Fruit fly (Drosophila melanogaster) whole organism, embryonic: ENCODE measurements around the gene Reg-2.

Source experiments
- Adf1 ChIP-seq: fragments of 200-800 bp; sonication (Bioruptor generic); IDR thresholded peaks from 2 replicates; pipeline ENCODE4 v1.3.6; 2022; ENCODE audit warnings: missing biosample characterization, missing genetic modification characterization
- Aef1 ChIP-seq: fragments of 200-800 bp; sonication (Bioruptor generic); IDR thresholded peaks from 3 replicates; pipeline ENCODE4 v1.3.6; 2022; ENCODE audit warnings: missing biosample characterization, missing genetic modification characterization
- Antp ChIP-seq: fragments of 200-800 bp; sonication (Bioruptor generic); optimal IDR thresholded peaks from 3 replicates; lab custom pipeline; 2016; ENCODE audit warnings: missing biosample characterization, missing genetic modification characterization
- CG10209 ChIP-seq: fragments of 200-800 bp; sonication (Bioruptor generic); optimal IDR thresholded peaks from 3 replicates; lab custom pipeline; 2017; ENCODE audit warnings: missing biosample characterization, mild to moderate bottlenecking, missing genetic modification characterization, missing genetic modification reagents
- CG10267 ChIP-seq: fragments of 200-800 bp; sonication (Bioruptor generic); optimal IDR thresholded peaks from 2 replicates; lab custom pipeline; 2018; ENCODE audit warnings: missing biosample characterization, mild to moderate bottlenecking, missing genetic modification characterization, moderate library complexity
- CG10366 ChIP-seq: fragments of 200-800 bp; sonication (Bioruptor generic); IDR thresholded peaks from 2 replicates; pipeline ENCODE4 v1.3.6; 2022; ENCODE audit warnings: missing biosample characterization, missing genetic modification characterization
- CG11504 ChIP-seq: fragments of 200-800 bp; sonication (Bioruptor generic); optimal IDR thresholded peaks from 3 replicates; lab custom pipeline; 2019; ENCODE audit warnings: missing biosample characterization, mild to moderate bottlenecking, missing genetic modification characterization, moderate library complexity
- CG12769 ChIP-seq: fragments of 200-800 bp; sonication (Bioruptor generic); optimal IDR thresholded peaks from 2 replicates; lab custom pipeline; 2019; ENCODE audit warnings: missing biosample characterization, mild to moderate bottlenecking, missing genetic modification characterization, moderate library complexity
- CG13424 ChIP-seq: fragments of 200-800 bp; sonication (Bioruptor generic); optimal IDR thresholded peaks from 2 replicates; lab custom pipeline; 2019; ENCODE audit warnings: missing biosample characterization, mild to moderate bottlenecking, missing genetic modification characterization, moderate library complexity
- CG14441 ChIP-seq: fragments of 200-800 bp; sonication (Bioruptor generic); IDR thresholded peaks from 2 replicates; pipeline ENCODE4 v1.3.6; 2022; ENCODE audit warnings: missing biosample characterization, missing genetic modification characterization
- CG15514 ChIP-seq: fragments of 200-800 bp; sonication (Bioruptor generic); optimal IDR thresholded peaks from 3 replicates; lab custom pipeline; 2017; ENCODE audit warnings: missing biosample characterization, missing genetic modification characterization, mild to moderate bottlenecking, moderate library complexity, missing genetic modification reagents
- CG17328 ChIP-seq: fragments of 200-800 bp; sonication (Bioruptor generic); IDR thresholded peaks from 2 replicates; pipeline ENCODE4 v1.3.6; 2022; ENCODE audit warnings: missing biosample characterization, missing genetic modification characterization
- CG2875 ChIP-seq: fragments of 200-800 bp; sonication (Bioruptor generic); optimal IDR thresholded peaks from 2 replicates; lab custom pipeline; 2017; ENCODE audit warnings: missing biosample characterization, mild to moderate bottlenecking, missing genetic modification characterization, missing genetic modification reagents
- CG31441 ChIP-seq: fragments of 200-800 bp; sonication (Bioruptor generic); IDR thresholded peaks from 2 replicates; pipeline ENCODE4 v1.3.6; 2022; ENCODE audit warnings: missing biosample characterization, missing genetic modification characterization
- CG6813 ChIP-seq: fragments of 200-800 bp; sonication (Bioruptor generic); optimal IDR thresholded peaks from 2 replicates; lab custom pipeline; 2017; ENCODE audit warnings: missing biosample characterization, missing genetic modification characterization, mild to moderate bottlenecking, moderate library complexity, missing genetic modification reagents
- CG9437 ChIP-seq: fragments of 200-800 bp; sonication (Bioruptor generic); optimal IDR thresholded peaks from 2 replicates; lab custom pipeline; 2018; ENCODE audit warnings: missing biosample characterization, mild to moderate bottlenecking, missing genetic modification characterization
- CG9817 ChIP-seq: fragments of 200-800 bp; sonication (Bioruptor generic); optimal IDR thresholded peaks from 2 replicates; lab custom pipeline; 2018; ENCODE audit warnings: missing biosample characterization, mild to moderate bottlenecking, missing genetic modification characterization, moderate library complexity
- CG9932 ChIP-seq: fragments of 200-800 bp; sonication (Bioruptor generic); IDR thresholded peaks from 2 replicates; pipeline ENCODE4 v1.3.6; 2022; ENCODE audit warnings: missing biosample characterization, missing genetic modification characterization
- CHES-1-like ChIP-seq: fragments of 200-800 bp; sonication (Bioruptor generic); optimal IDR thresholded peaks from 2 replicates; lab custom pipeline; 2016; ENCODE audit warnings: missing biosample characterization, missing genetic modification characterization
- Dad ChIP-seq: fragments of 200-800 bp; sonication (Bioruptor generic); optimal IDR thresholded peaks from 3 replicates; lab custom pipeline; 2016; ENCODE audit warnings: missing biosample characterization, missing genetic modification characterization
- Dbx ChIP-seq: fragments of 200-800 bp; sonication (Bioruptor generic); IDR thresholded peaks from 3 replicates; pipeline ENCODE4 v1.3.6; 2022; ENCODE audit warnings: missing biosample characterization, missing genetic modification characterization
- Drgx ChIP-seq: fragments of 200-800 bp; sonication (Bioruptor generic); IDR thresholded peaks from 2 replicates; pipeline ENCODE4 v1.3.6; 2022; ENCODE audit warnings: missing biosample characterization, missing genetic modification characterization
- Elba2 ChIP-seq: fragments of 200-800 bp; sonication (Bioruptor generic); optimal IDR thresholded peaks from 3 replicates; lab custom pipeline; 2016; ENCODE audit warnings: missing biosample characterization, missing genetic modification characterization
- H2.0 ChIP-seq: fragments of 200-800 bp; sonication (Bioruptor generic); IDR thresholded peaks from 2 replicates; pipeline ENCODE4 v1.3.6; 2022; ENCODE audit warnings: missing biosample characterization, missing genetic modification characterization
- Hr3 ChIP-seq: fragments of 200-800 bp; sonication (Bioruptor generic); optimal IDR thresholded peaks from 3 replicates; lab custom pipeline; 2016; ENCODE audit warnings: missing biosample characterization, missing genetic modification characterization
- Hsf ChIP-seq: fragments of 200-800 bp; sonication (Bioruptor generic); optimal IDR thresholded peaks from 3 replicates; lab custom pipeline; 2016; ENCODE audit warnings: missing biosample characterization, missing genetic modification characterization
- Med ChIP-seq: fragments of 200-800 bp; sonication (Bioruptor generic); peaks from one replicate; lab custom pipeline; 2016; ENCODE audit warnings: missing biosample characterization, missing genetic modification characterization, mild to moderate bottlenecking, inconsistent platforms, moderate library complexity
- Mrtf ChIP-seq: fragments of 200-800 bp; sonication (Bioruptor generic); IDR thresholded peaks from 3 replicates; pipeline ENCODE4 v1.3.6; 2022; ENCODE audit warnings: missing biosample characterization, missing genetic modification characterization
- az2 ChIP-seq: fragments of 200-800 bp; sonication (Bioruptor generic); optimal IDR thresholded peaks from 3 replicates; lab custom pipeline; 2016; ENCODE audit warnings: missing biosample characterization, missing genetic modification characterization
- bcd ChIP-seq: fragments of 200-800 bp; sonication (Bioruptor generic); optimal IDR thresholded peaks from 2 replicates; lab custom pipeline; 2017; ENCODE audit warnings: missing biosample characterization, mild to moderate bottlenecking, missing genetic modification characterization
- chm ChIP-seq: fragments of 200-800 bp; sonication (Bioruptor generic); IDR thresholded peaks from 2 replicates; pipeline ENCODE4 v1.3.6; 2022; ENCODE audit warnings: missing biosample characterization, missing genetic modification characterization
- crp ChIP-seq, 2 experiments: fragments of 200-800 bp; sonication (Bioruptor generic); optimal IDR thresholded peaks; 2 replicates in 1 of 2; 3 replicates in 1 of 2; lab custom pipeline; 2017; ENCODE audit warnings: missing biosample characterization in 2 of 2, missing genetic modification characterization in 2 of 2, mild to moderate bottlenecking in 1 of 2, moderate library complexity in 1 of 2
- dpn ChIP-seq, 2 experiments: fragments of 200-800 bp; sonication (Bioruptor generic); optimal IDR thresholded peaks; 3 replicates each; lab custom pipeline; 2016; ENCODE audit warnings: missing biosample characterization in 2 of 2, missing genetic modification characterization in 2 of 2
- en ChIP-seq: fragments of 200-800 bp; sonication (Bioruptor generic); optimal IDR thresholded peaks from 2 replicates; lab custom pipeline; 2016; ENCODE audit warnings: missing biosample characterization, missing genetic modification characterization
- eve ChIP-seq, 2 experiments: fragments of >200 bp; optimal IDR thresholded peaks; 2 replicates each; lab custom pipeline; 2017; ENCODE audit warnings: missing biosample characterization in 2 of 2, missing genetic modification characterization in 2 of 2
- gem ChIP-seq: fragments of 200-800 bp; sonication (Bioruptor generic); optimal IDR thresholded peaks from 2 replicates; lab custom pipeline; 2019; ENCODE audit warnings: missing biosample characterization, mild to moderate bottlenecking, missing genetic modification characterization, moderate library complexity
- ind ChIP-seq: fragments of 200-800 bp; sonication (Bioruptor generic); optimal IDR thresholded peaks from 3 replicates; lab custom pipeline; 2016; ENCODE audit warnings: missing biosample characterization, missing genetic modification characterization
- kni ChIP-seq: fragments of 200-800 bp; sonication (Bioruptor generic); optimal IDR thresholded peaks from 3 replicates; lab custom pipeline; 2017; ENCODE audit warnings: mild to moderate bottlenecking, missing biosample characterization, missing genetic modification reagents, missing genetic modification characterization
- lmd ChIP-seq: fragments of 200-800 bp; sonication (Bioruptor generic); IDR thresholded peaks from 2 replicates; pipeline ENCODE4 v1.3.6; 2022; ENCODE audit warnings: missing biosample characterization, missing genetic modification characterization
- lov ChIP-seq, 2 experiments: fragments of 200-800 bp in 1 of 2; fragments of >200 bp in 1 of 2; sonication (Bioruptor generic) in 1 of 2; IDR thresholded peaks in 1 of 2; optimal IDR thresholded peaks in 1 of 2; 2 replicates in 1 of 2; 3 replicates in 1 of 2; pipeline versions ENCODE4 v1.3.6 to Lab custom; 2017 to 2022; ENCODE audit warnings: missing biosample characterization in 1 of 2, missing genetic modification characterization in 1 of 2
- nau ChIP-seq: fragments of 200-800 bp; sonication (Bioruptor generic); optimal IDR thresholded peaks from 3 replicates; lab custom pipeline; 2017; ENCODE audit warnings: missing biosample characterization, mild to moderate bottlenecking, missing genetic modification characterization, missing genetic modification reagents
- otp ChIP-seq: fragments of 200-800 bp; sonication (Bioruptor generic); IDR thresholded peaks from 3 replicates; pipeline ENCODE4, ENCODE4 v1.3.6; 2022; ENCODE audit warnings: missing biosample characterization, missing genetic modification characterization
- slp2 ChIP-seq: fragments of 200-800 bp; sonication (Bioruptor generic); optimal IDR thresholded peaks from 2 replicates; lab custom pipeline; 2016; ENCODE audit warnings: missing biosample characterization, missing genetic modification characterization
- stc ChIP-seq: fragments of 200-800 bp; sonication (Bioruptor generic); IDR thresholded peaks from 2 replicates; pipeline ENCODE4 v1.3.6; 2022; ENCODE audit warnings: missing biosample characterization, missing genetic modification characterization
- stwl ChIP-seq: fragments of 200-800 bp; sonication (Bioruptor generic); optimal IDR thresholded peaks from 3 replicates; lab custom pipeline; 2018; ENCODE audit warnings: missing biosample characterization, mild to moderate bottlenecking, missing genetic modification characterization, moderate library complexity
- tna ChIP-seq: fragments of 200-800 bp; sonication (Bioruptor generic); IDR thresholded peaks from 2 replicates; pipeline ENCODE4 v1.3.6; 2022; ENCODE audit warnings: missing biosample characterization, missing genetic modification characterization; ENCODE audit not compliant: partially characterized antibody
- vnd ChIP-seq: fragments of 200-800 bp; sonication (Bioruptor generic); IDR thresholded peaks from 3 replicates; pipeline ENCODE4 v1.3.6; 2022; ENCODE audit warnings: missing biosample characterization, missing genetic modification characterization; ENCODE audit not compliant: partially characterized antibody
- zf30C ChIP-seq: fragments of 200-800 bp; sonication (Bioruptor generic); optimal IDR thresholded peaks from 3 replicates; lab custom pipeline; 2018; ENCODE audit warnings: missing biosample characterization, mild to moderate bottlenecking, missing genetic modification characterization

Reg-2 gene

dm6 chr3L:629916-630663 is 23.7 kb upstream of the Reg-2 start (continued):
- peak; percentile 28 for TF ChIP-seq Hr3 (GFP tag; lab: Kevin White, UChicago)
- TF ChIP-seq CHES-1-like = peak; percentile 40
- TF ChIP-seq CG11504 (tag; lab: Kevin White, UChicago) = peak; percentile 60
- TF ChIP-seq CG9437 (GFP tag; lab: Kevin White, UChicago) = peak; percentile 32
- TF ChIP-seq CG12769 = peak; percentile 30
- no peak for TF ChIP-seq Elba2 (GFP tag; lab: Kevin White, UChicago)
- peak; percentile 59 for TF ChIP-seq ind (GFP tag; lab: Kevin White, UChicago)
- TF ChIP-seq az2 (GFP tag; lab: Kevin White, UChicago) = peak; percentile 56
- TF ChIP-seq dpn (GFP tag; optimal IDR thresholded peaks at IDR 0.05; lab: Kevin White, UChicago) = peak in 1 of 2 experiments; percentile 25
- TF ChIP-seq lov (optimal IDR thresholded peaks at IDR 0.05; lab: Kevin White, UChicago) = no peak
- TF ChIP-seq lov (GFP tag; IDR thresholded peaks at IDR 0.05; lab: Robert Waterston, UW) = peak; percentile 72; the same call in 1 of the 3 replicates
- no peak for TF ChIP-seq CG17328 (GFP tag; lab: Robert Waterston, UW)
- no peak for TF ChIP-seq nau (GFP tag; lab: Kevin White, UChicago)
- peak; percentile 20 for TF ChIP-seq CG10209 (GFP tag; lab: Kevin White, UChicago)
- TF ChIP-seq Med (GFP tag; lab: Kevin White, UChicago) = peak; percentile 72
- TF ChIP-seq CG13424 (tag; lab: Kevin White, UChicago) = peak; percentile 50
- TF ChIP-seq lmd = peak; percentile 59
- TF ChIP-seq CG9932 = peak; percentile 74
- TF ChIP-seq en (GFP tag; lab: Kevin White, UChicago) = no peak
- TF ChIP-seq eve (GFP tag; optimal IDR thresholded peaks at IDR 0.05; lab: Kevin White, UChicago) = peak in 1 of 2 experiments; percentile 88
- TF ChIP-seq vnd (GFP tag; lab: Robert Waterston, UW) = no peak
- TF ChIP-seq Adf1 (GFP tag; lab: Robert Waterston, UW) = peak; percentile 82; the same call in 1 of the 2 replicates
- TF ChIP-seq CG15514 (GFP tag; lab: Kevin White, UChicago) = peak; percentile 10
- TF ChIP-seq Dbx (GFP tag; lab: Robert Waterston, UW) = peak; percentile 56; the same call in 2 of the 3 replicates
- TF ChIP-seq CG31441 (GFP tag; lab: Robert Waterston, UW) = no peak
- TF ChIP-seq zf30C (GFP tag; lab: Kevin White, UChicago) = no peak
- peak; percentile 23 for TF ChIP-seq CG6813 (GFP tag; lab: Kevin White, UChicago)
- peak; percentile 67 for TF ChIP-seq CG9817 (tag; lab: Kevin White, UChicago)
- TF ChIP-seq bcd = peak; percentile 20
- peak; percentile 66 for TF ChIP-seq gem (tag; lab: Kevin White, UChicago)
- peak; percentile 22; the same call in 1 of the 2 replicates for TF ChIP-seq Drgx (GFP tag; lab: Robert Waterston, UW)
- peak; percentile 12 for TF ChIP-seq CG10267 (tag; lab: Kevin White, UChicago)
- TF ChIP-seq crp (GFP tag; optimal IDR thresholded peaks at IDR 0.05; lab: Kevin White, UChicago) = peak in 1 of 2 experiments; percentile 68
- peak; percentile 57; the same call in 1 of the 2 replicates for TF ChIP-seq stc (GFP tag; lab: Robert Waterston, UW)
- TF ChIP-seq CG2875 (GFP tag; lab: Kevin White, UChicago) = no peak
- peak; percentile 13 for TF ChIP-seq stwl (tag; lab: Kevin White, UChicago)
- 0 out of 2 replicates have a peak, but pooled peaks have one; percentile 24 for TF ChIP-seq H2.0 (GFP tag; lab: Robert Waterston, UW)
- TF ChIP-seq Aef1 = peak; percentile 43; the same call in 1 of the 3 replicates
- peak; percentile 44; the same call in 1 of the 2 replicates for TF ChIP-seq chm (GFP tag; lab: Robert Waterston, UW)
- peak; percentile 42 for TF ChIP-seq Hsf
- no peak for TF ChIP-seq slp2
- peak; percentile 52 for TF ChIP-seq CG10366 (GFP tag; lab: Robert Waterston, UW)
- peak; percentile 29 for TF ChIP-seq Dad (GFP tag; lab: Kevin White, UChicago)
- TF ChIP-seq otp (GFP tag; lab: Robert Waterston, UW) = peak; percentile 49; the same call in 2 of the 3 replicates
- TF ChIP-seq CG14441 (GFP tag; lab: Robert Waterston, UW) = peak; percentile 30; the same call in 1 of the 2 replicates
- TF ChIP-seq Antp (GFP tag; lab: Kevin White, UChicago) = no peak
- TF ChIP-seq kni = no peak
- TF ChIP-seq tna (GFP tag; lab: Robert Waterston, UW) = no peak
- TF ChIP-seq Mrtf (GFP tag; lab: Robert Waterston, UW) = no peak; the same call in 2 of the 3 replicates
